Worm (Caenorhabditis elegans) whole organism, L1 larva: Measurements from ENCODE around the gene C24H11.1.
"Not testable (repeated sequence)": the region's sequence is repeated elsewhere in the genome, so short reads cannot be mapped to it uniquely, and the experiment has no call there.

Source experiments
- nhr-20 ChIP-seq: sonication (generic microtip); optimal IDR thresholded peaks from 2 replicates; lab custom pipeline; 2016; ENCODE audit warnings: mild to moderate bottlenecking, missing genetic modification characterization, missing compliant biosample characterization
- nhr-76 ChIP-seq: sonication (generic microtip); optimal IDR thresholded peaks from 2 replicates; lab custom pipeline; 2017; ENCODE audit warnings: missing biosample characterization, missing genetic modification characterization
- nhr-77 ChIP-seq: fragments of 150-350 bp; optimal IDR thresholded peaks from 2 replicates; lab custom pipeline; 2014; ENCODE audit warnings: missing biosample characterization, missing genetic modification characterization
- unc-62 ChIP-seq: fragments of 150-350 bp; optimal IDR thresholded peaks from 2 replicates; lab custom pipeline; 2014; ENCODE audit warnings: missing biosample characterization, missing genetic modification reagents, missing genetic modification characterization

DNA sequence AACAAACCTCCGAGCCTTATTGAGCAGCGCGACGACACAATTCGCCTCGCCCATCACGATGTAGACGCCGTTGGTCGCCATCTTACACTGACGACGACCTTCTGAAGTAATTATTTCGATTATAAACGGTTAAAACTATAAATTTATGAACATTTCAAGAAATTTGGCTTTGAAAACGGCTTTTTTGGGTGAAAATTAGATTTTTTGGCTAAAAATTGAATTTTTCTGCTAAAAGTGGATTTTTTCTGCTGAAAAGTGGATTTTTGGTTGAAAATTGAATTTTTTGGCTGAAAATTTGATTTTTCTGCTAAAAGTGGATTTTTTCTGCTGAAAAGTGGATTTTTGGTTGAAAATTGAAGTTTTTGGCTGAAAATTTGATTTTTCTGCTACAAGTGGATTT is 13.9 kb upstream of the C24H11.1 start, which contains the start of gene gbf-1:
- not testable (repeated sequence) for TF ChIP-seq nhr-77 (tag; lab: Kevin White, UChicago); nhr-76; unc-62 (GFP tag; lab: Kevin White, UChicago); nhr-20 (tag; lab: Kevin White, UChicago)
